Worm (Caenorhabditis elegans): Measurements from ENCODE around the gene H20J04.1.

The H20J04.1 gene

ce11 chrII:4358765-4359164, 3.4 kb downstream of the H20J04.1 start, which contains the start of gene lat-2:
Gene lat-2 (plus strand): TSS chrII:4359065.
- no peak for TF ChIP-seq T26A8.4 (GFP tag; IDR thresholded peaks at IDR 0.05)
- TF ChIP-seq unc-62 (GFP tag; optimal IDR thresholded peaks at IDR 0.05 in 1 of 2): peak in 1 of 2 experiments; percentile 67
- TF ChIP-seq unc-62 (tag; optimal IDR thresholded peaks at IDR 0.05): no peak
- no peak for TF ChIP-seq duxl-1 (tag; optimal IDR thresholded peaks at IDR 0.05; ENCODE audit: poor library complexity)
- no peak for TF ChIP-seq F10B5.3 (tag; optimal IDR thresholded peaks at IDR 0.05)
- no peak for TF ChIP-seq nhr-111 (GFP tag; optimal IDR thresholded peaks at IDR 0.05)

- TF ChIP-seq aha-1 (tag) (peak; percentile 91), nhr-42 (GFP tag; IDR thresholded peaks at IDR 0.05) (no peak), ceh-28 (tag; optimal IDR thresholded peaks at IDR 0.05) (no peak), ctbp-1 (GFP tag; IDR thresholded peaks at IDR 0.05) (no peak)
Measured at ce11 chrII:4359219-4359618, 3.8 kb downstream of the H20J04.1 start.

ce11 chrII:4362088-4362487, 6.7 kb downstream of the H20J04.1 start:
- TF ChIP-seq unc-62 (GFP tag; optimal IDR thresholded peaks at IDR 0.05 in 1 of 2) (peak in 1 of 2 experiments; percentile 65), unc-62 (tag; optimal IDR thresholded peaks at IDR 0.05) (no peak), mdl-1 (tag; optimal IDR thresholded peaks at IDR 0.05) (no peak), nhr-6 (tag; optimal IDR thresholded peaks at IDR 0.05) (no peak), lim-7 (GFP tag; IDR thresholded peaks at IDR 0.05) (no peak)

ce11 chrII:4367923-4368322, 12.5 kb downstream of the H20J04.1 start, which contains the start of gene try-9:
Gene try-9 (plus strand): TSS chrII:4368223.
- TF ChIP-seq skn-1 (tag; optimal IDR thresholded peaks at IDR 0.05) (no peak), aha-1 (tag) (peak; percentile 38), php-3 (GFP tag; IDR thresholded peaks at IDR 0.05) (0 out of 2 replicates have a peak, but pooled peaks have one; percentile 26)

- no peak for TF ChIP-seq tag-97 (GFP tag; IDR thresholded peaks at IDR 0.05)
- peak; percentile 96 for TF ChIP-seq aha-1 (tag)
Measured at ce11 chrII:4369715-4370114, 14.3 kb downstream of the H20J04.1 start.

ce11 chrII:4370842-4371241, 15.4 kb downstream of the H20J04.1 start:
- TF ChIP-seq daf-16 (GFP tag; optimal IDR thresholded peaks at IDR 0.05): no peak
- peak; percentile 56 for TF ChIP-seq daf-16 (tag; optimal IDR thresholded peaks at IDR 0.05)
- TF ChIP-seq daf-12 (tag; optimal IDR thresholded peaks at IDR 0.05): no peak

ce11 chrII:4372406-4372805, 17.0 kb downstream of the H20J04.1 start, which contains the start of gene paic-1:
Gene paic-1 (minus strand): TSS chrII:4372525.
- TF ChIP-seq hlh-11 (tag; optimal IDR thresholded peaks at IDR 0.05): peak; percentile 16
- peak; percentile 41 for TF ChIP-seq zip-2 (tag; optimal IDR thresholded peaks at IDR 0.05)
- TF ChIP-seq mes-2 (tag; optimal IDR thresholded peaks at IDR 0.05; ENCODE audit: poor library complexity, severe bottlenecking): peak; percentile 54
- TF ChIP-seq F49E8.2 (tag; optimal IDR thresholded peaks at IDR 0.05; ENCODE audit: borderline replicate concordance): peak; percentile 19
- peak; percentile 50 for TF ChIP-seq mep-1 (tag; optimal IDR thresholded peaks at IDR 0.05)
- TF ChIP-seq dve-1 (tag; optimal IDR thresholded peaks at IDR 0.05; ENCODE audit: insufficient read depth): peak; percentile 30
- TF ChIP-seq Y5F2A.4 (GFP tag; optimal IDR thresholded peaks at IDR 0.05): no peak
- TF ChIP-seq ama-1 (optimal IDR thresholded peaks at IDR 0.05): peak; percentile 80
- TF ChIP-seq daf-16 (GFP tag; optimal IDR thresholded peaks at IDR 0.05): no peak
- TF ChIP-seq daf-16 (tag; optimal IDR thresholded peaks at IDR 0.05): peak; percentile 82
- TF ChIP-seq nhr-28 (tag; optimal IDR thresholded peaks at IDR 0.05): peak; percentile 37
- TF ChIP-seq ceh-44 (GFP tag; IDR thresholded peaks at IDR 0.05): no peak
- TF ChIP-seq dmd-8 (GFP tag; IDR thresholded peaks at IDR 0.05): 0 out of 2 replicates have a peak, but pooled peaks have one; percentile 18
- no peak for TF ChIP-seq Y105C5A.15 (GFP tag; IDR thresholded peaks at IDR 0.05)
- peak; percentile 27; the same call in 1 of the 2 replicates for TF ChIP-seq T26A8.4 (GFP tag; IDR thresholded peaks at IDR 0.05)
